Worm (Caenorhabditis elegans): ENCODE results near the gene T01D3.1.

T01D3.1 gene

DNA sequence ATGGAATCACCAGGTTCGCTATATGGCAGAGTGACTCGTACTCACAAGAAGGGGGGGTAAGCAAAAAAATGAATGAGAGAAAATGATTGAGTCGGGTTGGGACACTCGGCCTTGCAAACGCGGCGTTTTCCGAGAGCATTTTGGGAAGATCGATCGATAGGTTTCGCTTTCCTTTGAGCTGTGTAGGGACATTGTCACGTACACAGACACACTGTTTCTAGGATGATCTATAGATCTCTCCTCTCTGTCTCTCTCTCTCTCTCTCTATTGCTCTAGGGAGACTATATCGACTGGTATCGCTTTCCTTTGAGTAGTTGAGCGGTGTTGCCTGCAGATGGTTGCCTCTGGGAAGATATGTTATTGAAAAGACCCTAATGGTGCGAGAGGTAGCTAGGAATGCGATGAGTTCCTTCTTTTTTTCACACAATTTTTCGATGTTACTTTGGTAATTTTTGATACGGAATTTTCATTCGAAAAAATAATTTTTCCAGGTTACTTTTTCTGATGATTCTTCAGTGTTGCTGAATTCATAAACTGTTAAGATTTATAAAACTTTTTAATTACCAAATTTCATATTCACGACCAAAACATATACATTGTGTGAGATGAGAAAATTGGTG is 39.9 kb upstream of the T01D3.1 start, which contains the start of gene H37A05.4 (continued):
- TF ChIP-seq cebp-2 (GFP tag; IDR thresholded peaks at IDR 0.05), result no peak
- no peak for TF ChIP-seq F39B2.1 (GFP tag; IDR thresholded peaks at IDR 0.05)
- TF ChIP-seq sdz-38 (tag; optimal IDR thresholded peaks at IDR 0.05), result no peak
- no peak for TF ChIP-seq madf-8 (GFP tag; conservative IDR thresholded peaks at IDR 0.05)
- TF ChIP-seq akir-1 (GFP tag; optimal IDR thresholded peaks at IDR 0.05), result no peak
- 0 out of 2 replicates have a peak, but pooled peaks have one; percentile 14 for TF ChIP-seq Y79H2A.3 (GFP tag; conservative IDR thresholded peaks at IDR 0.05)
- peak; percentile 54 for TF ChIP-seq lin-26 (GFP tag; IDR thresholded peaks at IDR 0.05)
- peak; percentile 14 for TF ChIP-seq lsl-1 (GFP tag; optimal IDR thresholded peaks at IDR 0.05)
- no peak for TF ChIP-seq lag-1 (GFP tag; IDR thresholded peaks at IDR 0.05)
- no peak for TF ChIP-seq ceh-27 (GFP tag; optimal IDR thresholded peaks at IDR 0.05)
- TF ChIP-seq B0336.3 (GFP tag; IDR thresholded peaks at IDR 0.05), result peak; percentile 92
- TF ChIP-seq B0035.1 (tag; optimal IDR thresholded peaks at IDR 0.05), result peak; percentile 66
- peak; percentile 73 for TF ChIP-seq K11D2.4 (GFP tag; IDR thresholded peaks at IDR 0.05)
- 0 out of 2 replicates have a peak, but pooled peaks have one; percentile 11 for TF ChIP-seq F33H1.4 (GFP tag; IDR thresholded peaks at IDR 0.05)
- peak; percentile 55 for TF ChIP-seq chd-7 (tag; optimal IDR thresholded peaks at IDR 0.05)
- TF ChIP-seq ekl-4 (GFP tag; IDR thresholded peaks at IDR 0.05), result peak; percentile 76
- TF ChIP-seq ztf-3 (GFP tag; optimal IDR thresholded peaks at IDR 0.05), result no peak
- TF ChIP-seq zfh-2 (GFP tag; conservative IDR thresholded peaks at IDR 0.05), result 0 out of 2 replicates have a peak, but pooled peaks have one; percentile 20
- no peak for TF ChIP-seq ztf-28 (GFP tag; IDR thresholded peaks at IDR 0.05)
- peak; percentile 25 for TF ChIP-seq hmg-20 (GFP tag; IDR thresholded peaks at IDR 0.05)
- peak; percentile 5 for TF ChIP-seq F22D6.2 (tag; optimal IDR thresholded peaks at IDR 0.05)
- TF ChIP-seq ceh-40 (GFP tag; IDR thresholded peaks at IDR 0.05), result no peak; the same call in 1 of the 2 replicates
- TF ChIP-seq lsy-27 (tag; optimal IDR thresholded peaks at IDR 0.05; ENCODE audit: borderline replicate concordance, insufficient read depth), result no peak
- peak; percentile 11 for TF ChIP-seq T26A5.8 (tag; optimal IDR thresholded peaks at IDR 0.05)
- peak; percentile 34; the same call in 1 of the 2 replicates for TF ChIP-seq hsf-1 (GFP tag; IDR thresholded peaks at IDR 0.05)
- TF ChIP-seq hmg-1.2 (GFP tag; IDR thresholded peaks at IDR 0.05), result peak; percentile 52
- no peak for TF ChIP-seq hlh-12 (tag; optimal IDR thresholded peaks at IDR 0.05)
- TF ChIP-seq tbp1 (GFP tag; optimal IDR thresholded peaks at IDR 0.05), result peak; percentile 39
- no peak for TF ChIP-seq T07F8.4 (tag; optimal IDR thresholded peaks at IDR 0.05)
- peak; percentile 32; the same call in 1 of the 2 replicates for TF ChIP-seq D2030.7 (GFP tag; IDR thresholded peaks at IDR 0.05)
- 0 out of 2 replicates have a peak, but pooled peaks have one; percentile 43 for TF ChIP-seq attf-6 (GFP tag; IDR thresholded peaks at IDR 0.05)
- peak; percentile 51 for TF ChIP-seq nhr-90 (tag; optimal IDR thresholded peaks at IDR 0.05)
- peak; percentile 26; the same call in 1 of the 2 replicates for TF ChIP-seq Y67H2A.10 (GFP tag; conservative IDR thresholded peaks at IDR 0.05)
- TF ChIP-seq mcd-1 (GFP tag; IDR thresholded peaks at IDR 0.05), result peak; percentile 53
- peak in 1 of 2 experiments; percentile 12 for TF ChIP-seq let-607 (tag; optimal IDR thresholded peaks at IDR 0.05)
- no peak for TF ChIP-seq gei-17 (GFP tag; optimal IDR thresholded peaks at IDR 0.05)
- TF ChIP-seq unc-130 (GFP tag; optimal IDR thresholded peaks at IDR 0.05), result no peak
- TF ChIP-seq ztf-22 (GFP tag; optimal IDR thresholded peaks at IDR 0.05), result peak; percentile 10
- peak; percentile 21; the same call in 1 of the 2 replicates for TF ChIP-seq ceh-100 (GFP tag; IDR thresholded peaks at IDR 0.05)
- peak; percentile 63 for TF ChIP-seq dox-1 (GFP tag; IDR thresholded peaks at IDR 0.05)
- TF ChIP-seq mxl-1 (tag; optimal IDR thresholded peaks at IDR 0.05), result no peak
- TF ChIP-seq aptf-3 (GFP tag; IDR thresholded peaks at IDR 0.05), result peak; percentile 94; the same call in 1 of the 2 replicates
- peak; percentile 41 for TF ChIP-seq K12H6.12 (tag; optimal IDR thresholded peaks at IDR 0.05)
- no peak for TF ChIP-seq pha-4 (tag; optimal IDR thresholded peaks at IDR 0.05)
- peak; percentile 89 for TF ChIP-seq athp-1 (tag; optimal IDR thresholded peaks at IDR 0.05)
- TF ChIP-seq C06A6.2 (GFP tag; conservative IDR thresholded peaks at IDR 0.05), result peak; percentile 57
- TF ChIP-seq die-1 (tag; optimal IDR thresholded peaks at IDR 0.05), result peak; percentile 30
- TF ChIP-seq somi-1 (GFP tag; optimal IDR thresholded peaks at IDR 0.05), result no peak

Measured in whole organism, young adult.